Worm (Caenorhabditis elegans) whole organism, L1 larva: ENCODE measurements around the gene mlt-10.
"Not testable (repeated sequence)": the region's sequence is repeated elsewhere in the genome, so short reads cannot be mapped to it uniquely, and the experiment has no call there.

Experiments
- aha-1 ChIP-seq: fragments of 150-350 bp; optimal IDR thresholded peaks from 2 replicates; lab custom pipeline; 2014; ENCODE audit warnings: missing biosample characterization, missing genetic modification characterization
- ama-1 ChIP-seq: fragments of 150-350 bp; optimal IDR thresholded peaks from 2 replicates; lab custom pipeline; 2014
- blmp-1 ChIP-seq: fragments of 150-350 bp; optimal IDR thresholded peaks from 2 replicates; lab custom pipeline; 2014; ENCODE audit warnings: missing biosample characterization, missing genetic modification characterization
- ceh-8 ChIP-seq: fragments of 200-800 bp; sonication (Bioruptor generic); optimal IDR thresholded peaks from 2 replicates; lab custom pipeline; 2018; ENCODE audit warnings: mild to moderate bottlenecking, missing genetic modification characterization, moderate library complexity, missing compliant biosample characterization
- efl-1 ChIP-seq, 4 experiments: fragments of 150-350 bp; optimal IDR thresholded peaks in 3 of 4; peaks in 1 of 4; 1 replicate in 1 of 4; 2 replicates in 3 of 4; lab custom pipeline; 2014; ENCODE audit warnings: missing biosample characterization in 2 of 4, missing genetic modification characterization in 2 of 4, missing genetic modification reagents in 2 of 4
- egl-13 ChIP-seq: sonication (generic microtip); optimal IDR thresholded peaks from 2 replicates; lab custom pipeline; 2016; ENCODE audit warnings: missing genotype, missing genetic modification reagents, missing genetic modification characterization, missing compliant biosample characterization
- elt-2 ChIP-seq: sonication (generic microtip); optimal IDR thresholded peaks from 2 replicates; lab custom pipeline; 2016; ENCODE audit warnings: missing genetic modification characterization, mild to moderate bottlenecking, inconsistent platforms, missing compliant biosample characterization, missing genetic modification reagents
- elt-3 ChIP-seq, 6 experiments: fragments of 150-350 bp in 1 of 6; sonication (generic microtip); optimal IDR thresholded peaks; 2 replicates each; lab custom pipeline; 2017 to 2018; ENCODE audit warnings: missing biosample characterization in 6 of 6, missing genetic modification characterization in 6 of 6, inconsistent platforms in 1 of 6
- ets-5 ChIP-seq: fragments of 200-800 bp; sonication (Bioruptor generic); IDR thresholded peaks from 2 replicates; pipeline ENCODE4 v1.3.6; 2022; ENCODE audit warnings: missing genetic modification characterization, missing compliant biosample characterization
- isw-1 ChIP-seq: fragments of 200-800 bp; sonication (Bioruptor generic); IDR thresholded peaks from 2 replicates; pipeline ENCODE4 v1.3.6; 2022; ENCODE audit warnings: missing genetic modification characterization, missing compliant biosample characterization
- jun-1 ChIP-seq: fragments of 150-350 bp; optimal IDR thresholded peaks from 2 replicates; lab custom pipeline; 2014; ENCODE audit warnings: missing biosample characterization, missing genetic modification reagents, missing genetic modification characterization
- lin-35 ChIP-seq, 2 experiments: fragments of 150-350 bp; optimal IDR thresholded peaks; 2 replicates each; lab custom pipeline; 2014; ENCODE audit warnings: missing biosample characterization in 2 of 2, missing genetic modification characterization in 2 of 2, missing genetic modification reagents in 2 of 2
- lsy-2 ChIP-seq, 2 experiments: fragments of 150-350 bp; optimal IDR thresholded peaks; 2 replicates each; lab custom pipeline; 2014; ENCODE audit warnings: missing biosample characterization in 2 of 2, missing genetic modification characterization in 2 of 2
- nhr-47 ChIP-seq: sonication (generic microtip); optimal IDR thresholded peaks from 2 replicates; lab custom pipeline; 2016; ENCODE audit warnings: mild to moderate bottlenecking, missing genetic modification characterization, moderate library complexity, missing compliant biosample characterization
- nhr-71 ChIP-seq: sonication (generic microtip); optimal IDR thresholded peaks from 2 replicates; lab custom pipeline; 2016; ENCODE audit warnings: mild to moderate bottlenecking, missing genetic modification characterization, moderate library complexity, missing compliant biosample characterization
- nhr-76 ChIP-seq: sonication (generic microtip); optimal IDR thresholded peaks from 2 replicates; lab custom pipeline; 2017; ENCODE audit warnings: missing biosample characterization, missing genetic modification characterization
- nhr-77 ChIP-seq: fragments of 150-350 bp; optimal IDR thresholded peaks from 2 replicates; lab custom pipeline; 2014; ENCODE audit warnings: missing biosample characterization, missing genetic modification characterization
- pag-3 ChIP-seq: sonication (generic microtip); optimal IDR thresholded peaks from 2 replicates; lab custom pipeline; 2017; ENCODE audit warnings: missing genetic modification characterization, mild to moderate bottlenecking, missing compliant biosample characterization, antibody characterized with exemption, borderline replicate concordance; ENCODE audit not compliant: insufficient read depth
- pqm-1 ChIP-seq: sonication (generic microtip); optimal IDR thresholded peaks from 3 replicates; lab custom pipeline; 2017; ENCODE audit warnings: missing biosample characterization, missing genetic modification characterization
- rnt-1 ChIP-seq: sonication (generic microtip); optimal IDR thresholded peaks from 2 replicates; lab custom pipeline; 2016; ENCODE audit warnings: mild to moderate bottlenecking, missing genetic modification characterization, moderate library complexity, missing compliant biosample characterization
- sptf-1 ChIP-seq: fragments of 150-350 bp; optimal IDR thresholded peaks from 2 replicates; lab custom pipeline; 2014; ENCODE audit warnings: missing biosample characterization, missing genetic modification characterization
- unc-62 ChIP-seq: fragments of 150-350 bp; optimal IDR thresholded peaks from 2 replicates; lab custom pipeline; 2014; ENCODE audit warnings: missing biosample characterization, missing genetic modification reagents, missing genetic modification characterization
- unc-98 ChIP-seq: fragments of 200-800 bp; sonication (Bioruptor generic); IDR thresholded peaks from 2 replicates; pipeline ENCODE4 v1.3.6; 2022; ENCODE audit warnings: missing genetic modification characterization, missing compliant biosample characterization

The mlt-10 gene

ce11 chrII:515765-516164 lies 30.7 kb upstream of the mlt-10 start, which contains the start of gene mab-9:
mab-9 (plus strand) TSS chrII:516024.
- TF ChIP-seq pqm-1 (tag; lab: Kevin White, UChicago) = no peak
- peak in 1 of 2 experiments; percentile 7 for TF ChIP-seq lsy-2 (tag; optimal IDR thresholded peaks at IDR 0.05; lab: Kevin White, UChicago)

ce11 chrII:521720-522119 lies 24.8 kb upstream of the mlt-10 start:
- TF ChIP-seq ama-1 (lab: Kevin White, UChicago) (no peak), elt-2 (tag; lab: Kevin White, UChicago) (peak; percentile 51)

- TF ChIP-seq nhr-71 (no peak), nhr-77 (no peak), rnt-1 (no peak), lin-35 (GFP tag; optimal IDR thresholded peaks at IDR 0.05; lab: Kevin White, UChicago) (no peak)
Measured at ce11 chrII:522302-522701, 24.2 kb upstream of the mlt-10 start, which contains the start of gene slc-36.2. slc-36.2 (plus strand) TSS chrII:522602.

ce11 chrII:526375-526774 lies 20.1 kb upstream of the mlt-10 start, which contains the start of gene lgc-34:
lgc-34 (plus strand) TSS chrII:526574.
- TF ChIP-seq nhr-71 (no peak), jun-1 (tag; lab: Kevin White, UChicago) (no peak), pag-3 (tag; lab: Kevin White, UChicago) (peak; percentile 99), rnt-1 (peak; percentile 36)

ce11 chrII:535226-535625 lies 11.3 kb upstream of the mlt-10 start, which contains the start of gene T27A1.3:
T27A1.3 (plus strand) TSS chrII:535526.
- not testable (repeated sequence) for TF ChIP-seq ceh-8 (GFP tag; lab: Kevin White, UChicago); nhr-47 (tag; lab: Kevin White, UChicago); sptf-1

- TF ChIP-seq lin-35 (GFP tag; optimal IDR thresholded peaks at IDR 0.05; lab: Kevin White, UChicago) (no peak), unc-62 (GFP tag; lab: Kevin White, UChicago) (no peak), egl-13 (tag; lab: Kevin White, UChicago) (no peak), isw-1 (GFP tag; lab: Robert Waterston, UW) (no peak)
- TF ChIP-seq, all 84 proteins: peak for 0
Measured at ce11 chrII:536775-537174, 9.7 kb upstream of the mlt-10 start, which contains the start of gene T27A1.2. T27A1.2 (minus strand) TSS chrII:536875.

ce11 chrII:542416-542815 lies 4.1 kb upstream of the mlt-10 start:
- TF ChIP-seq blmp-1 (tag; lab: Kevin White, UChicago) (peak; percentile 87), unc-98 (GFP tag; lab: Robert Waterston, UW) (no peak), nhr-76 (tag; lab: Kevin White, UChicago) (no peak), elt-3 (tag; optimal IDR thresholded peaks at IDR 0.05; lab: Kevin White, UChicago) (peak in 1 of 6 experiments; percentile 76), rnt-1 (no peak)
- TF ChIP-seq, all 84 proteins: peak for 2

- TF ChIP-seq efl-1 (optimal IDR thresholded peaks at IDR 0.05; lab: Kevin White, UChicago) = no peak
- peak in 1 of 2 experiments; percentile 77 for TF ChIP-seq efl-1 (GFP tag; optimal IDR thresholded peaks at IDR 0.05 in 1 of 2; lab: Kevin White, UChicago)
- TF ChIP-seq ets-5 (GFP tag; lab: Robert Waterston, UW) = no peak
Measured at ce11 chrII:549501-549900, 3.0 kb downstream of the mlt-10 start.

- TF ChIP-seq aha-1 (tag; lab: Kevin White, UChicago) = no peak
- no peak for TF ChIP-seq efl-1 (optimal IDR thresholded peaks at IDR 0.05; lab: Kevin White, UChicago)
- peak in 1 of 2 experiments; percentile 35 for TF ChIP-seq efl-1 (GFP tag; optimal IDR thresholded peaks at IDR 0.05 in 1 of 2; lab: Kevin White, UChicago)
Measured at ce11 chrII:551245-551904, 4.9 kb downstream of the mlt-10 start, which contains the start of gene lips-7. lips-7 (plus strand) TSS chrII:551854.
